Worm (Caenorhabditis elegans) whole organism, L1 larva: Measurements from ENCODE around the gene snf-9.

Source experiments
- C34B4.2 ChIP-seq: sonication (generic microtip); optimal IDR thresholded peaks from 2 replicates; lab custom pipeline; 2017; ENCODE audit warnings: mild to moderate bottlenecking, missing genetic modification characterization, missing compliant biosample characterization
- Y116A8C.19 ChIP-seq: sonication (generic microtip); optimal IDR thresholded peaks from 2 replicates; lab custom pipeline; 2016; ENCODE audit warnings: missing compliant biosample characterization, missing genetic modification characterization, borderline replicate concordance
- alr-1 ChIP-seq: fragments of 200-800 bp; sonication (Bioruptor generic); optimal IDR thresholded peaks from 2 replicates; lab custom pipeline; 2018; ENCODE audit warnings: borderline replicate concordance, mild to moderate bottlenecking, missing genetic modification characterization, missing compliant biosample characterization
- ama-1 ChIP-seq: fragments of 150-350 bp; optimal IDR thresholded peaks from 2 replicates; lab custom pipeline; 2014
- ceh-63 ChIP-seq: fragments of 200-800 bp; sonication (Bioruptor generic); optimal IDR thresholded peaks from 2 replicates; lab custom pipeline; 2018; ENCODE audit warnings: mild to moderate bottlenecking, missing genetic modification characterization, missing compliant biosample characterization
- ceh-88 ChIP-seq: fragments of 200-800 bp; sonication (Bioruptor generic); IDR thresholded peaks from 2 replicates; pipeline ENCODE4 v1.3.6; 2022; ENCODE audit warnings: missing genetic modification characterization, missing compliant biosample characterization
- efl-1 ChIP-seq, 4 experiments: fragments of 150-350 bp; optimal IDR thresholded peaks in 3 of 4; peaks in 1 of 4; 1 replicate in 1 of 4; 2 replicates in 3 of 4; lab custom pipeline; 2014; ENCODE audit warnings: missing biosample characterization in 2 of 4, missing genetic modification characterization in 2 of 4, missing genetic modification reagents in 2 of 4
- egl-13 ChIP-seq: sonication (generic microtip); optimal IDR thresholded peaks from 2 replicates; lab custom pipeline; 2016; ENCODE audit warnings: missing genotype, missing genetic modification reagents, missing genetic modification characterization, missing compliant biosample characterization
- egl-27 ChIP-seq, 2 experiments: fragments of 150-350 bp in 1 of 2; sonication (generic microtip); optimal IDR thresholded peaks; 3 replicates each; lab custom pipeline; 2017 to 2018; ENCODE audit warnings: missing biosample characterization in 2 of 2, missing genetic modification characterization in 2 of 2, missing genetic modification reagents in 2 of 2
- fkh-4 ChIP-seq: sonication (generic microtip); optimal IDR thresholded peaks from 2 replicates; lab custom pipeline; 2016; ENCODE audit warnings: missing compliant biosample characterization, missing genetic modification characterization, borderline replicate concordance
- hlh-4 ChIP-seq: sonication (generic microtip); optimal IDR thresholded peaks from 2 replicates; lab custom pipeline; 2016; ENCODE audit warnings: mild to moderate bottlenecking, missing genetic modification characterization, missing compliant biosample characterization
- hpl-2 ChIP-seq: fragments of 150-350 bp; optimal IDR thresholded peaks from 2 replicates; lab custom pipeline; 2014; ENCODE audit warnings: missing biosample characterization, missing genetic modification reagents, missing genetic modification characterization
- isw-1 ChIP-seq: fragments of 200-800 bp; sonication (Bioruptor generic); IDR thresholded peaks from 2 replicates; pipeline ENCODE4 v1.3.6; 2022; ENCODE audit warnings: missing genetic modification characterization, missing compliant biosample characterization
- lin-14 ChIP-seq: fragments of 200-800 bp; sonication (Bioruptor generic); optimal IDR thresholded peaks from 2 replicates; lab custom pipeline; 2018; ENCODE audit warnings: mild to moderate bottlenecking, missing genetic modification characterization, moderate library complexity, missing compliant biosample characterization
- lin-35 ChIP-seq, 2 experiments: fragments of 150-350 bp; optimal IDR thresholded peaks; 2 replicates each; lab custom pipeline; 2014; ENCODE audit warnings: missing biosample characterization in 2 of 2, missing genetic modification characterization in 2 of 2, missing genetic modification reagents in 2 of 2
- lin-39 ChIP-seq: fragments of 150-350 bp; optimal IDR thresholded peaks from 2 replicates; lab custom pipeline; 2014; ENCODE audit warnings: missing biosample characterization, missing genetic modification reagents, missing genetic modification characterization
- mab-9 ChIP-seq: fragments of 200-800 bp; sonication (Bioruptor generic); IDR thresholded peaks from 2 replicates; pipeline ENCODE4 v1.3.6; 2022; ENCODE audit warnings: missing genetic modification reagents, missing genetic modification characterization, missing compliant biosample characterization
- mdl-1 ChIP-seq, 2 experiments: fragments of 150-350 bp; optimal IDR thresholded peaks; 2 replicates each; lab custom pipeline; 2014 to 2017; ENCODE audit warnings: missing biosample characterization in 2 of 2, missing genetic modification characterization in 2 of 2, inconsistent platforms in 1 of 2
- mep-1 ChIP-seq: fragments of 150-350 bp; optimal IDR thresholded peaks from 2 replicates; lab custom pipeline; 2014; ENCODE audit warnings: missing biosample characterization, missing genetic modification characterization
- nhr-20 ChIP-seq: sonication (generic microtip); optimal IDR thresholded peaks from 2 replicates; lab custom pipeline; 2016; ENCODE audit warnings: mild to moderate bottlenecking, missing genetic modification characterization, missing compliant biosample characterization
- nhr-237 ChIP-seq: fragments of 150-350 bp; optimal IDR thresholded peaks from 2 replicates; lab custom pipeline; 2014; ENCODE audit warnings: missing biosample characterization, missing genetic modification characterization
- nhr-71 ChIP-seq: sonication (generic microtip); optimal IDR thresholded peaks from 2 replicates; lab custom pipeline; 2016; ENCODE audit warnings: mild to moderate bottlenecking, missing genetic modification characterization, moderate library complexity, missing compliant biosample characterization
- nhr-76 ChIP-seq: sonication (generic microtip); optimal IDR thresholded peaks from 2 replicates; lab custom pipeline; 2017; ENCODE audit warnings: missing biosample characterization, missing genetic modification characterization
- nhr-84 ChIP-seq: sonication (generic microtip); optimal IDR thresholded peaks from 2 replicates; lab custom pipeline; 2017; ENCODE audit warnings: missing biosample characterization, missing genetic modification characterization
- nhr-90 ChIP-seq: sonication (generic microtip); optimal IDR thresholded peaks from 2 replicates; lab custom pipeline; 2016; ENCODE audit warnings: mild to moderate bottlenecking, missing genetic modification characterization, missing compliant biosample characterization; ENCODE audit not compliant: poor library complexity
- pag-3 ChIP-seq: sonication (generic microtip); optimal IDR thresholded peaks from 2 replicates; lab custom pipeline; 2017; ENCODE audit warnings: missing genetic modification characterization, mild to moderate bottlenecking, missing compliant biosample characterization, antibody characterized with exemption, borderline replicate concordance; ENCODE audit not compliant: insufficient read depth
- snpc-4 ChIP-seq: fragments of 150-350 bp; optimal IDR thresholded peaks from 2 replicates; lab custom pipeline; 2014; ENCODE audit warnings: missing biosample characterization, missing genetic modification characterization
- sox-4 ChIP-seq: sonication (generic microtip); optimal IDR thresholded peaks from 2 replicates; lab custom pipeline; 2016; ENCODE audit warnings: missing genetic modification characterization, missing compliant biosample characterization
- sptf-1 ChIP-seq: fragments of 150-350 bp; optimal IDR thresholded peaks from 2 replicates; lab custom pipeline; 2014; ENCODE audit warnings: missing biosample characterization, missing genetic modification characterization
- sup-37 ChIP-seq: fragments of 200-800 bp; sonication (Bioruptor generic); optimal IDR thresholded peaks from 2 replicates; lab custom pipeline; 2018; ENCODE audit warnings: mild to moderate bottlenecking, missing genetic modification characterization, missing compliant biosample characterization
- unc-130 ChIP-seq: fragments of 150-350 bp; optimal IDR thresholded peaks from 2 replicates; lab custom pipeline; 2017; ENCODE audit warnings: missing biosample characterization, missing genetic modification characterization, inconsistent platforms
- unc-62 ChIP-seq: fragments of 150-350 bp; optimal IDR thresholded peaks from 2 replicates; lab custom pipeline; 2014; ENCODE audit warnings: missing biosample characterization, missing genetic modification reagents, missing genetic modification characterization
- unc-86 ChIP-seq: sonication (generic microtip); optimal IDR thresholded peaks from 2 replicates; lab custom pipeline; 2016; ENCODE audit warnings: missing genetic modification characterization, missing compliant biosample characterization
- xbp-1 ChIP-seq: sonication (generic microtip); optimal IDR thresholded peaks from 2 replicates; lab custom pipeline; 2016; ENCODE audit warnings: missing genetic modification characterization, missing compliant biosample characterization
- zag-1 ChIP-seq: fragments of 150-350 bp; optimal IDR thresholded peaks from 2 replicates; lab custom pipeline; 2014; ENCODE audit warnings: missing biosample characterization, missing genetic modification characterization
- ztf-4 ChIP-seq: fragments of 150-350 bp; optimal IDR thresholded peaks from 2 replicates; lab custom pipeline; 2014; ENCODE audit warnings: missing biosample characterization, missing genetic modification characterization

Gene snf-9

DNA sequence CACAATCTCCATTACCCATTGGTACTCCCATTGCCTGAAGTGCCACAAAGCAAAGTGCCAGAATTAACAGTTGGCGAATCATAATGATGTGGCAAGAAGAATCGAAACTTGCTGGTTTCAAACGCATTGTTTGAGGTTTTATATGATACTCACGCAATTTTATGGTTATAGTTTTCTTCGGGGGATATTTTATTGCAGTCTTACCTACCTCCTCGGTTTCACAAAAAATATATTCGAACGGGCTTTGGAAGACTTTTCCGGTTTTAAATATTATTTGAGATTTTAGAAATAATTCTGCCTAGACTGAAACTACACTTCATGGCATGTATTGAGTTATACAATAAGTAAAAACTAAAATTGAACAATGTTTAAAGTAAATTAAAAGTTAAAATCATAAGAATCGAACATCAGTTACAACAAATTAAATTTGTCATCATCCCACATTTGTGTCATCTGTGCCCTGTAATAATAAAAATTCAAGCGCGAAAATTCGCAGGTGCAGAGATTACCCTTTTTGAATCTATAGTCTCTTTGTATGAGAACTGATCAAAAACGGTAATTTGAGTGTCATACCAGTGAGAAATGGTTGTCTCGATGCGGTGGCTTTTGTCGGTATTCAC is 34.8 kb downstream of the snf-9 start, which contains the start of the genes clec-197 and clec-198:
Gene clec-197, minus strand, starts transcription at position 101 of the 620 bp plus-strand sequence.
Gene clec-198, plus strand, starts transcription at position 570 of the 620 bp plus-strand sequence.
- TF ChIP-seq xbp-1, result no peak
- no peak for TF ChIP-seq Y116A8C.19 (tag; lab: Kevin White, UChicago)
- TF ChIP-seq lin-14 (GFP tag; lab: Kevin White, UChicago), result no peak
- TF ChIP-seq hpl-2, result no peak
- no peak for TF ChIP-seq ztf-4 (tag; lab: Kevin White, UChicago)
- TF ChIP-seq lin-39 (tag; lab: Kevin White, UChicago), result no peak
- no peak for TF ChIP-seq unc-86 (tag; lab: Kevin White, UChicago)
- TF ChIP-seq unc-62 (GFP tag; lab: Kevin White, UChicago), result no peak
- TF ChIP-seq ceh-63, result no peak

DNA sequence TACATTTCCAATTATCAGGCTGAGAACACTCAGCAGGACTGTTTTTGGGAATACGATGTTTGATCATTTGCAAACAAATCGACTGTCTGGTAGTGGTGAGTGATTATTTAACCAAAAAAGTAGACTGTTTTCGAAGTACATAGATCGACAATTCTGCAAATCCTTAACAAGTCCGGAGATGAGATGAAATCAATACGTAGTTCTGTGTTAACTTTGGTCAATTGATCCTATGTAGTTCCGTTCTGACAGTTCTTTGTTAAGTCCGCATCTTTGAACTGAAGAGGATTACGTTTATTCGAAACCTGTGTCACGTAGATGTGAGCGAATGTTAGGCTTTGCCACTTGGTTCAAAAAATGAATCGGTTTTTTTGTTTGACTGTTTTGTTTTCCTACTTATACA is 39.6 kb downstream of the snf-9 start, which contains the start of gene clec-199:
Gene clec-199, plus strand, starts transcription at position 301 of the 400 bp plus-strand sequence.
- TF ChIP-seq sptf-1 (tag; lab: Kevin White, UChicago) (no peak), lin-35 (GFP tag; optimal IDR thresholded peaks at IDR 0.05; lab: Kevin White, UChicago) (no peak), nhr-76 (no peak), hlh-4 (tag; lab: Kevin White, UChicago) (no peak), egl-13 (tag; lab: Kevin White, UChicago) (no peak), zag-1 (no peak), mab-9 (no peak), fkh-4 (no peak), lin-14 (GFP tag; lab: Kevin White, UChicago) (no peak), nhr-90 (no peak), mdl-1 (tag; optimal IDR thresholded peaks at IDR 0.05; lab: Kevin White, UChicago) (no peak), unc-130 (tag; lab: Kevin White, UChicago) (no peak), alr-1 (tag; lab: Kevin White, UChicago) (no peak), xbp-1 (no peak), ceh-88 (GFP tag; lab: Robert Waterston, UW) (no peak), egl-27 (tag; optimal IDR thresholded peaks at IDR 0.05; lab: Kevin White, UChicago) (no peak), nhr-237 (tag; lab: Kevin White, UChicago) (no peak)

DNA sequence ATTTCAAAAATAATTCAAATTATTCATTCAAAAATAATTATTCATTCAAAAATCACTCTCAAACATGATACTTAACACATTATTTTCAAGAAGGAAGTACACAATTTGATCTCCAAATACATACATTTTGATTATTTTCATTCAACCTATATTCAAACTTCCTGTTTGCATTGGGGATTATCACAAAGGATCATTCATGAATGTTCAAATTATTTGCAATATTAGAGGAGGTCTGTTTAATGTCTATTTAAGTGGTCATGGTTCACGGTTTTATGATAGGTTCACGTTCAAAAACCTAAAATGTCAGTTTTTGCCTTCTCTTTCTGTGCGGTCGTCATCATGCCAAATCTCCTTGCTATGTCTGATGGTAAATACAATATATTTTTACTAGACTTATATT is 49.2 kb downstream of the snf-9 start, which contains the start of gene clec-202:
Gene clec-202, plus strand, starts transcription at position 301 of the 400 bp plus-strand sequence.
- TF ChIP-seq ama-1 (lab: Kevin White, UChicago), result no peak
- TF ChIP-seq hpl-2, result no peak
- no peak for TF ChIP-seq pag-3
- TF ChIP-seq snpc-4 (tag; lab: Kevin White, UChicago), result no peak
- no peak for TF ChIP-seq efl-1 (optimal IDR thresholded peaks at IDR 0.05; lab: Kevin White, UChicago)
- TF ChIP-seq efl-1 (GFP tag; optimal IDR thresholded peaks at IDR 0.05 in 1 of 2; lab: Kevin White, UChicago), result no peak
- no peak for TF ChIP-seq nhr-71 (tag; lab: Kevin White, UChicago)
- no peak for TF ChIP-seq sox-4 (tag; lab: Kevin White, UChicago)
- no peak for TF ChIP-seq nhr-20
- no peak for TF ChIP-seq ceh-63
- TF ChIP-seq nhr-84 (tag; lab: Kevin White, UChicago), result no peak
- TF ChIP-seq mep-1 (tag; lab: Kevin White, UChicago), result no peak
- no peak for TF ChIP-seq isw-1 (GFP tag; lab: Robert Waterston, UW)
- no peak for TF ChIP-seq C34B4.2 (tag; lab: Kevin White, UChicago)
- TF ChIP-seq sup-37, result no peak
